Fruit fly (Drosophila melanogaster) whole organism, embryonic: ENCODE measurements around the gene CG8509.
A peak's percentile ranks its signal among the peaks of the same experiment; 100 is the strongest.

ENCODE experiments used
- Awh ChIP-seq: fragments of 200-800 bp; sonication (Bioruptor generic); IDR thresholded peaks from 2 replicates; pipeline ENCODE4, ENCODE4 v1.3.6; 2022; ENCODE audit warnings: missing biosample characterization, missing genetic modification characterization
- CG10267 ChIP-seq: fragments of 200-800 bp; sonication (Bioruptor generic); optimal IDR thresholded peaks from 2 replicates; lab custom pipeline; 2018; ENCODE audit warnings: missing biosample characterization, mild to moderate bottlenecking, missing genetic modification characterization, moderate library complexity
- CG10654 ChIP-seq: fragments of 200-800 bp; sonication (Bioruptor generic); optimal IDR thresholded peaks from 2 replicates; lab custom pipeline; 2016; ENCODE audit warnings: missing biosample characterization, missing genetic modification characterization
- CG11696 ChIP-seq: fragments of 200-800 bp; sonication (Bioruptor generic); IDR thresholded peaks from 2 replicates; pipeline ENCODE4 v1.3.6; 2022; ENCODE audit warnings: missing biosample characterization, missing genetic modification characterization
- CG12236 ChIP-seq: fragments of 200-800 bp; sonication (Bioruptor generic); optimal IDR thresholded peaks from 2 replicates; lab custom pipeline; 2016; ENCODE audit warnings: missing biosample characterization, missing genetic modification characterization
- CG12299 ChIP-seq: fragments of 200-800 bp; sonication (Bioruptor generic); optimal IDR thresholded peaks from 2 replicates; lab custom pipeline; 2018; ENCODE audit warnings: missing biosample characterization, mild to moderate bottlenecking, missing genetic modification characterization
- CG14667 ChIP-seq: fragments of 200-800 bp; sonication (Bioruptor generic); IDR thresholded peaks from 2 replicates; pipeline ENCODE4 v1.3.6; 2022; ENCODE audit warnings: missing biosample characterization, missing genetic modification characterization
- CG15601 ChIP-seq: fragments of 200-800 bp; sonication (Bioruptor generic); optimal IDR thresholded peaks from 3 replicates; lab custom pipeline; 2019; ENCODE audit warnings: missing biosample characterization, mild to moderate bottlenecking, missing genetic modification characterization, moderate library complexity
- CG1603 ChIP-seq: fragments of 200-800 bp; sonication (Bioruptor generic); optimal IDR thresholded peaks from 2 replicates; lab custom pipeline; 2019; ENCODE audit warnings: missing biosample characterization, mild to moderate bottlenecking, missing genetic modification characterization, moderate library complexity
- CG17385 ChIP-seq: fragments of 200-800 bp; sonication (Bioruptor generic); optimal IDR thresholded peaks from 3 replicates; lab custom pipeline; 2018; ENCODE audit warnings: missing biosample characterization, mild to moderate bottlenecking, missing genetic modification characterization
- CG17568 ChIP-seq: fragments of 200-800 bp; sonication (Bioruptor generic); optimal IDR thresholded peaks from 2 replicates; lab custom pipeline; 2018; ENCODE audit warnings: missing biosample characterization, mild to moderate bottlenecking, missing genetic modification characterization, moderate library complexity
- CG2202 ChIP-seq: fragments of 200-800 bp; sonication (Bioruptor generic); optimal IDR thresholded peaks from 2 replicates; lab custom pipeline; 2018; ENCODE audit warnings: missing biosample characterization, mild to moderate bottlenecking, missing genetic modification characterization
- CG30403 ChIP-seq: fragments of 200-800 bp; sonication (Bioruptor generic); optimal IDR thresholded peaks from 3 replicates; lab custom pipeline; 2016; ENCODE audit warnings: missing biosample characterization, missing genetic modification characterization
- CG32532 ChIP-seq: fragments of 200-800 bp; sonication (Bioruptor generic); IDR thresholded peaks from 2 replicates; pipeline ENCODE4 v1.3.6; 2022; ENCODE audit warnings: missing biosample characterization, missing genetic modification characterization
- CG3838 ChIP-seq: fragments of 200-800 bp; sonication (Bioruptor generic); optimal IDR thresholded peaks from 3 replicates; lab custom pipeline; 2016; ENCODE audit warnings: missing biosample characterization, missing genetic modification characterization
- CG4404 ChIP-seq: fragments of 200-800 bp; sonication (Bioruptor generic); IDR thresholded peaks from 2 replicates; pipeline ENCODE4 v1.3.6; 2022; ENCODE audit warnings: missing biosample characterization, missing genetic modification characterization
- CG4854 ChIP-seq: fragments of 200-800 bp; sonication (Bioruptor generic); optimal IDR thresholded peaks from 2 replicates; lab custom pipeline; 2016; ENCODE audit warnings: missing biosample characterization, missing genetic modification characterization, inconsistent platforms
- CG5245 ChIP-seq: fragments of 200-800 bp; sonication (Bioruptor generic); optimal IDR thresholded peaks from 3 replicates; lab custom pipeline; 2016; ENCODE audit warnings: missing biosample characterization, missing genetic modification characterization
- CG7372 ChIP-seq: fragments of 200-800 bp; sonication (Bioruptor generic); IDR thresholded peaks from 2 replicates; pipeline ENCODE4 v1.3.6; 2022; ENCODE audit warnings: missing biosample characterization, missing genetic modification characterization
- CG7839 ChIP-seq: fragments of 200-800 bp; sonication (Bioruptor generic); optimal IDR thresholded peaks from 3 replicates; lab custom pipeline; 2018; ENCODE audit warnings: missing biosample characterization, mild to moderate bottlenecking, missing genetic modification characterization, moderate library complexity
- CG7987 ChIP-seq: fragments of 200-800 bp; sonication (Bioruptor generic); optimal IDR thresholded peaks from 2 replicates; lab custom pipeline; 2018; ENCODE audit warnings: missing biosample characterization, mild to moderate bottlenecking, missing genetic modification characterization, moderate library complexity
- CG8765 ChIP-seq: fragments of 200-800 bp; sonication (Bioruptor generic); IDR thresholded peaks from 2 replicates; pipeline ENCODE4 v1.3.6; 2022; ENCODE audit warnings: missing biosample characterization, missing genetic modification characterization
- D19B ChIP-seq: fragments of 200-800 bp; sonication (Bioruptor generic); optimal IDR thresholded peaks from 2 replicates; lab custom pipeline; 2017; ENCODE audit warnings: missing biosample characterization, mild to moderate bottlenecking, missing genetic modification characterization
- Dfd ChIP-seq, 2 experiments: fragments of >200 bp; optimal IDR thresholded peaks; 2 replicates each; lab custom pipeline; 2017; ENCODE audit warnings: missing biosample characterization in 2 of 2, missing genetic modification characterization in 2 of 2
- Elba2 ChIP-seq: fragments of 200-800 bp; sonication (Bioruptor generic); optimal IDR thresholded peaks from 3 replicates; lab custom pipeline; 2016; ENCODE audit warnings: missing biosample characterization, missing genetic modification characterization
- H2.0 ChIP-seq: fragments of 200-800 bp; sonication (Bioruptor generic); IDR thresholded peaks from 2 replicates; pipeline ENCODE4 v1.3.6; 2022; ENCODE audit warnings: missing biosample characterization, missing genetic modification characterization
- HHEX ChIP-seq: fragments of 200-800 bp; sonication (Bioruptor generic); optimal IDR thresholded peaks from 3 replicates; lab custom pipeline; 2017; ENCODE audit warnings: missing biosample characterization, mild to moderate bottlenecking, missing genetic modification characterization, missing genetic modification reagents
- Hey ChIP-seq: fragments of 200-800 bp; sonication (Bioruptor generic); optimal IDR thresholded peaks from 3 replicates; lab custom pipeline; 2018; ENCODE audit warnings: missing biosample characterization, mild to moderate bottlenecking, missing genetic modification characterization
- Hr78 ChIP-seq, 2 experiments: fragments of 200-800 bp in 1 of 2; fragments of >200 bp in 1 of 2; sonication (Bioruptor generic) in 1 of 2; optimal IDR thresholded peaks; 2 replicates each; lab custom pipeline; 2017 to 2019; ENCODE audit warnings: missing biosample characterization in 2 of 2, missing genetic modification characterization in 2 of 2, mild to moderate bottlenecking in 1 of 2, moderate library complexity in 1 of 2
- MBD-R2 ChIP-seq: fragments of 200-800 bp; sonication (Bioruptor generic); IDR thresholded peaks from 2 replicates; pipeline ENCODE4 v1.3.6; 2022; ENCODE audit warnings: missing biosample characterization, missing genetic modification characterization
- MESR4 ChIP-seq: fragments of 200-800 bp; sonication (Bioruptor generic); optimal IDR thresholded peaks from 2 replicates; lab custom pipeline; 2018; ENCODE audit warnings: missing biosample characterization, mild to moderate bottlenecking, missing genetic modification characterization, moderate library complexity
- PHDP ChIP-seq: fragments of 200-800 bp; sonication (Bioruptor generic); optimal IDR thresholded peaks from 3 replicates; lab custom pipeline; 2018; ENCODE audit warnings: missing biosample characterization, mild to moderate bottlenecking, missing genetic modification characterization, moderate library complexity
- Sry-β ChIP-seq: fragments of 200-800 bp; sonication (Bioruptor generic); optimal IDR thresholded peaks from 2 replicates; lab custom pipeline; 2018; ENCODE audit warnings: missing biosample characterization, mild to moderate bottlenecking, missing genetic modification characterization, moderate library complexity
- al ChIP-seq: fragments of 200-800 bp; sonication (Bioruptor generic); IDR thresholded peaks from 2 replicates; pipeline ENCODE4 v1.3.6; 2022; ENCODE audit warnings: missing biosample characterization, missing genetic modification characterization
- aop ChIP-seq: fragments of 200-800 bp; sonication (Bioruptor generic); IDR thresholded peaks from 2 replicates; pipeline ENCODE4 v1.3.6; 2022; ENCODE audit warnings: missing biosample characterization, missing genetic modification characterization
- cato ChIP-seq: fragments of 200-800 bp; sonication (Bioruptor generic); optimal IDR thresholded peaks from 2 replicates; lab custom pipeline; 2016; ENCODE audit warnings: missing biosample characterization, missing genetic modification characterization, borderline replicate concordance
- dm ChIP-seq: fragments of 200-800 bp; sonication (Bioruptor generic); optimal IDR thresholded peaks from 3 replicates; lab custom pipeline; 2016; ENCODE audit warnings: missing biosample characterization, missing genetic modification characterization
- dpn ChIP-seq, 2 experiments: fragments of 200-800 bp; sonication (Bioruptor generic); optimal IDR thresholded peaks; 3 replicates each; lab custom pipeline; 2016; ENCODE audit warnings: missing biosample characterization in 2 of 2, missing genetic modification characterization in 2 of 2
- hkb ChIP-seq, 2 experiments: fragments of 200-800 bp in 1 of 2; fragments of >200 bp in 1 of 2; sonication (Bioruptor generic) in 1 of 2; IDR thresholded peaks in 1 of 2; optimal IDR thresholded peaks in 1 of 2; 2 replicates each; pipeline versions ENCODE4 v1.3.6 to Lab custom; 2017 to 2022; ENCODE audit warnings: missing biosample characterization in 1 of 2, missing genetic modification characterization in 1 of 2
- jing ChIP-seq: fragments of 200-800 bp; sonication (Bioruptor generic); optimal IDR thresholded peaks from 2 replicates; lab custom pipeline; 2018; ENCODE audit warnings: missing biosample characterization, mild to moderate bottlenecking, missing genetic modification characterization
- knrl ChIP-seq: fragments of 200-800 bp; sonication (Bioruptor generic); IDR thresholded peaks from 3 replicates; pipeline ENCODE4 v1.3.6; 2022; ENCODE audit warnings: missing biosample characterization, missing genetic modification characterization; ENCODE audit not compliant: partially characterized antibody
- maf-S ChIP-seq: fragments of 200-800 bp; sonication (Bioruptor generic); optimal IDR thresholded peaks from 2 replicates; lab custom pipeline; 2016; ENCODE audit warnings: missing biosample characterization, missing genetic modification characterization
- pfk ChIP-seq: fragments of 200-800 bp; sonication (Bioruptor generic); optimal IDR thresholded peaks from 2 replicates; lab custom pipeline; 2018; ENCODE audit warnings: missing biosample characterization, mild to moderate bottlenecking, missing genetic modification characterization, moderate library complexity
- pho ChIP-seq: fragments of 200-800 bp; sonication (Bioruptor generic); optimal IDR thresholded peaks from 2 replicates; lab custom pipeline; 2016; ENCODE audit warnings: missing biosample characterization, missing genetic modification characterization
- pum ChIP-seq: fragments of 200-800 bp; sonication (Bioruptor generic); optimal IDR thresholded peaks from 2 replicates; lab custom pipeline; 2016; ENCODE audit warnings: missing biosample characterization, missing genetic modification characterization
- scrt ChIP-seq: fragments of 200-800 bp; sonication (Bioruptor generic); optimal IDR thresholded peaks from 2 replicates; lab custom pipeline; 2018; ENCODE audit warnings: missing biosample characterization, mild to moderate bottlenecking, missing genetic modification characterization, moderate library complexity
- stwl ChIP-seq: fragments of 200-800 bp; sonication (Bioruptor generic); optimal IDR thresholded peaks from 3 replicates; lab custom pipeline; 2018; ENCODE audit warnings: missing biosample characterization, mild to moderate bottlenecking, missing genetic modification characterization, moderate library complexity
- vnd ChIP-seq: fragments of 200-800 bp; sonication (Bioruptor generic); IDR thresholded peaks from 3 replicates; pipeline ENCODE4 v1.3.6; 2022; ENCODE audit warnings: missing biosample characterization, missing genetic modification characterization; ENCODE audit not compliant: partially characterized antibody
- zen ChIP-seq: fragments of 200-800 bp; sonication (Bioruptor generic); optimal IDR thresholded peaks from 3 replicates; lab custom pipeline; 2018; ENCODE audit warnings: missing biosample characterization, mild to moderate bottlenecking, missing genetic modification characterization, moderate library complexity

The CG8509 gene

DNA sequence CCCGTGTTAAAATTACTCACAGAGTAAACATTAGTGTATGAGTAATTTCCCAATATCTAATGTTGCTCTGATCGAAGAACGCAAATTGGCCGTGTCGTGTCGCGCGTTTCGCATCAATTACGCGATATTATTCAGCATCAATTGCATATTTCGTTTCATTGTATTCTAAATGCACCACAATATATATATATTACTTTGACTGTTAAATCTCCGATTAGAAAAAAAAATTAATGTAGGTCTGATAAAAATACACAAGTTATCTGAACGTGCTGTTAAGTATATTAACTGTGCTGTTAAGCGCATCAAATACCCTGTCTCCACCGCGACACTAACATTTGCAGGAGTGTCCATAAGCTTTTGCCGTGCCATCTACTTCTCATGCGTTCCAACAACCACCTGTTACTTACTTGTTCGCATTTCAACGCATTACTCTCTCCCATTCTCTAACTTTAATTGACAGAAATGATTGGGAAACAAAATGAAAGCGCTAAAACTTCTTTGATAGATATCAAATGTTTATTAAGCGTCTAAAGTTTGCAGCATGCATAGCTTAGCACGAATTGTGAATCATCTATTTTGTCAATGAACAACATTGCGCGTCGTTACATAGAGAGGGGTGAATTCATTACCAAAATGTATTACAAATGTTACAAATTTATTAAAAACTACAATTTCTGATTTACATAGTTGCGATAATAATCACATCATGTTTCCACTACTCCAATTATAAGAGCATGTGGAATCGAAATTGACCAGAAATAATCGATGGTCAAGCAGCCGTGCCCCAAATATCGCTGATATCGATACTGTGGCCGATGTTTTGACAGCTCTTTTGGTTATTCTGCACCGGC, 48.7 kb upstream of the CG8509 start, which contains the start of the genes Graf and mRpL3 (continued):
- TF ChIP-seq CG7987 (GFP tag; lab: Kevin White, UChicago): no peak
- no peak for TF ChIP-seq Sry-β
- TF ChIP-seq CG17385 (GFP tag; lab: Kevin White, UChicago): no peak
- no peak for TF ChIP-seq CG30403 (GFP tag; lab: Kevin White, UChicago)
- peak; percentile 89 for TF ChIP-seq pfk (GFP tag; lab: Kevin White, UChicago)
- peak; percentile 33 for TF ChIP-seq CG1603 (tag; lab: Kevin White, UChicago)
- TF ChIP-seq cato (GFP tag; lab: Kevin White, UChicago): no peak
- no peak for TF ChIP-seq CG10267 (tag; lab: Kevin White, UChicago)
- TF ChIP-seq MESR4: peak; percentile 45
- no peak for TF ChIP-seq zen (tag; lab: Kevin White, UChicago)
- no peak for TF ChIP-seq CG2202 (tag; lab: Kevin White, UChicago)
- TF ChIP-seq CG12299: no peak
- TF ChIP-seq vnd: peak; percentile 90
- TF ChIP-seq al (GFP tag; lab: Robert Waterston, UW): no peak
- TF ChIP-seq CG17568 (GFP tag; lab: Kevin White, UChicago): no peak
- no peak for TF ChIP-seq jing (GFP tag; lab: Kevin White, UChicago)
- TF ChIP-seq knrl (GFP tag; lab: Robert Waterston, UW): peak; percentile 89
- no peak for TF ChIP-seq aop
- no peak for TF ChIP-seq CG15601 (tag; lab: Kevin White, UChicago)
- no peak for TF ChIP-seq PHDP (tag; lab: Kevin White, UChicago)
- no peak for TF ChIP-seq HHEX (GFP tag; lab: Kevin White, UChicago)
- TF ChIP-seq scrt (GFP tag; lab: Kevin White, UChicago): peak; percentile 61
- no peak for TF ChIP-seq H2.0 (GFP tag; lab: Robert Waterston, UW)
- TF ChIP-seq CG7839 (tag; lab: Kevin White, UChicago): no peak
- TF ChIP-seq CG4404 (GFP tag; lab: Robert Waterston, UW): no peak
- no peak for TF ChIP-seq CG4854
- no peak for TF ChIP-seq pum (GFP tag; lab: Kevin White, UChicago)
- no peak for TF ChIP-seq CG7372
- TF ChIP-seq CG11696: no peak
- TF ChIP-seq D19B (GFP tag; lab: Kevin White, UChicago): no peak
- no peak for TF ChIP-seq CG32532 (GFP tag; lab: Robert Waterston, UW)
- peak; percentile 16 for TF ChIP-seq stwl
- no peak for TF ChIP-seq maf-S (GFP tag; lab: Kevin White, UChicago)
- no peak for TF ChIP-seq CG12236 (GFP tag; lab: Kevin White, UChicago)
- TF ChIP-seq CG5245: no peak
- no peak for TF ChIP-seq Dfd (GFP tag; optimal IDR thresholded peaks at IDR 0.05; lab: Kevin White, UChicago)
- no peak for TF ChIP-seq CG8765 (GFP tag; lab: Robert Waterston, UW)
- no peak for TF ChIP-seq Awh
- peak in 1 of 2 experiments; percentile 23 for TF ChIP-seq Hr78 (GFP tag; optimal IDR thresholded peaks at IDR 0.05; lab: Kevin White, UChicago)
- no peak for TF ChIP-seq MBD-R2 (GFP tag; lab: Robert Waterston, UW)
- no peak for TF ChIP-seq hkb (optimal IDR thresholded peaks at IDR 0.05; lab: Kevin White, UChicago)
- no peak for TF ChIP-seq hkb (GFP tag; IDR thresholded peaks at IDR 0.05; lab: Robert Waterston, UW)
- no peak for TF ChIP-seq dpn (GFP tag; optimal IDR thresholded peaks at IDR 0.05; lab: Kevin White, UChicago)
- TF ChIP-seq CG10654 (GFP tag; lab: Kevin White, UChicago): no peak
- no peak for TF ChIP-seq CG3838
- TF ChIP-seq pho (GFP tag; lab: Kevin White, UChicago): no peak
- no peak for TF ChIP-seq CG14667 (GFP tag; lab: Robert Waterston, UW)
- TF ChIP-seq Elba2 (GFP tag; lab: Kevin White, UChicago): no peak
- TF ChIP-seq Hey (tag; lab: Kevin White, UChicago): no peak
- peak; percentile 22 for TF ChIP-seq dm (GFP tag; lab: Kevin White, UChicago)
